Worm (Caenorhabditis elegans) whole organism, midembryonic: ENCODE results near the gene slc-17.8.

Experiments used
- T22C8.4 ChIP-seq: fragments of 200-800 bp; sonication (Bioruptor generic); IDR thresholded peaks from 2 replicates; pipeline ENCODE4 v1.3.6; 2022; ENCODE audit warnings: missing genetic modification characterization, missing compliant biosample characterization
- cog-1 ChIP-seq: sonication (generic microtip); optimal IDR thresholded peaks from 2 replicates; lab custom pipeline; 2016; ENCODE audit warnings: missing genetic modification characterization, missing compliant biosample characterization
- flt-1 ChIP-seq: fragments of 200-800 bp; sonication (Bioruptor generic); IDR thresholded peaks from 2 replicates; pipeline ENCODE4 v1.3.6; 2022; ENCODE audit warnings: missing genetic modification characterization, missing compliant biosample characterization
- klf-2 ChIP-seq: fragments of 200-800 bp; sonication (Bioruptor generic); conservative IDR thresholded peaks from 2 replicates; pipeline ENCODE4 v1.3.6; 2022; ENCODE audit warnings: missing genetic modification reagents, missing genetic modification characterization, missing compliant biosample characterization
- med-1 ChIP-seq: sonication (generic microtip); optimal IDR thresholded peaks from 2 replicates; lab custom pipeline; 2017; ENCODE audit warnings: missing genetic modification characterization, mild to moderate bottlenecking, missing compliant biosample characterization, antibody characterized with exemption, missing genetic modification reagents; ENCODE audit not compliant: insufficient read depth
- ref-1 ChIP-seq: fragments of 200-800 bp; sonication (Bioruptor generic); conservative IDR thresholded peaks from 2 replicates; pipeline ENCODE4 v1.3.6; 2022; ENCODE audit warnings: missing genetic modification reagents, missing genetic modification characterization, missing compliant biosample characterization
- tab-1 ChIP-seq: fragments of 200-800 bp; sonication (Bioruptor generic); IDR thresholded peaks from 2 replicates; pipeline ENCODE4 v1.3.6; 2022; ENCODE audit warnings: missing genetic modification characterization, missing compliant biosample characterization
- ztf-23 ChIP-seq: fragments of 200-800 bp; sonication (Bioruptor generic); IDR thresholded peaks from 2 replicates; pipeline ENCODE4 v1.3.6; 2022; ENCODE audit warnings: missing genetic modification reagents, missing genetic modification characterization, missing compliant biosample characterization
- ztf-29 ChIP-seq: fragments of 200-800 bp; sonication (Bioruptor generic); IDR thresholded peaks from 2 replicates; pipeline ENCODE4 v1.3.6; 2022; ENCODE audit warnings: missing genetic modification reagents, missing genetic modification characterization, missing compliant biosample characterization

The slc-17.8 gene

ce11 chrV:8533916-8534315 is 11.5 kb downstream of the slc-17.8 start:
- TF ChIP-seq flt-1 (GFP tag; lab: Robert Waterston, UW) = no peak
- no peak for TF ChIP-seq tab-1
- no peak for TF ChIP-seq ztf-29 (GFP tag; lab: Robert Waterston, UW)

- TF ChIP-seq flt-1 (GFP tag; lab: Robert Waterston, UW) = peak; percentile 77
These were observed 12.3 kb downstream of the slc-17.8 start, which contains the start of the genes his-8 and his-7 for ce11 chrV:8533067-8533466. his-8 (minus strand) TSS chrV:8533086. his-7 (plus strand) TSS chrV:8533379.

- TF ChIP-seq ref-1 (GFP tag; lab: Robert Waterston, UW) = no peak
- TF ChIP-seq ztf-29 (GFP tag; lab: Robert Waterston, UW) = no peak
- TF ChIP-seq tab-1 = no peak
- TF ChIP-seq flt-1 (GFP tag; lab: Robert Waterston, UW) = no peak
These were observed 16.2 kb downstream of the slc-17.8 start, which contains the start of gene otpl-5 for ce11 chrV:8529219-8529618. otpl-5 (plus strand) TSS chrV:8529519.

- TF ChIP-seq ref-1 (GFP tag; lab: Robert Waterston, UW) = no peak
- TF ChIP-seq flt-1 (GFP tag; lab: Robert Waterston, UW) = no peak
- no peak for TF ChIP-seq ztf-29 (GFP tag; lab: Robert Waterston, UW)
- TF ChIP-seq klf-2 = no peak
- TF ChIP-seq T22C8.4 = no peak
- TF ChIP-seq ztf-23 (GFP tag; lab: Robert Waterston, UW) = no peak
- TF ChIP-seq cog-1 (tag; lab: Kevin White, UChicago) = no peak
- no peak for TF ChIP-seq tab-1
- TF ChIP-seq med-1 (GFP tag; lab: Kevin White, UChicago) = no peak
These were observed 19.6 kb downstream of the slc-17.8 start, which contains the start of gene otpl-6 for ce11 chrV:8525774-8526173. otpl-6 (plus strand) TSS chrV:8526074.

- TF ChIP-seq ztf-29 (GFP tag; lab: Robert Waterston, UW) (no peak), klf-2 (no peak), med-1 (GFP tag; lab: Kevin White, UChicago) (no peak), cog-1 (tag; lab: Kevin White, UChicago) (no peak)
These were observed 24.4 kb downstream of the slc-17.8 start, which contains the start of the genes F45F2.11 and otpl-7 for ce11 chrV:8520846-8521553. F45F2.11 (minus strand) TSS chrV:8520896. otpl-7 (plus strand) TSS chrV:8521503.

ce11 chrV:8518822-8519392 is 26.5 kb downstream of the slc-17.8 start, which contains the start of gene F45F2.10:
F45F2.10 (minus strand) TSS chrV:8518872.
- TF ChIP-seq ref-1 (GFP tag; lab: Robert Waterston, UW) (no peak), flt-1 (GFP tag; lab: Robert Waterston, UW) (no peak), ztf-23 (GFP tag; lab: Robert Waterston, UW) (no peak), klf-2 (no peak), ztf-29 (GFP tag; lab: Robert Waterston, UW) (no peak), cog-1 (tag; lab: Kevin White, UChicago) (no peak), tab-1 (no peak), T22C8.4 (no peak), med-1 (GFP tag; lab: Kevin White, UChicago) (no peak)

- no peak for TF ChIP-seq cog-1 (tag; lab: Kevin White, UChicago)
- TF ChIP-seq ztf-29 (GFP tag; lab: Robert Waterston, UW) = no peak
- no peak for TF ChIP-seq ztf-23 (GFP tag; lab: Robert Waterston, UW)
- no peak for TF ChIP-seq T22C8.4
These were observed 27.1 kb downstream of the slc-17.8 start for ce11 chrV:8518283-8518682.

- TF ChIP-seq med-1 (GFP tag; lab: Kevin White, UChicago) (no peak), ztf-23 (GFP tag; lab: Robert Waterston, UW) (no peak), flt-1 (GFP tag; lab: Robert Waterston, UW) (no peak), ref-1 (GFP tag; lab: Robert Waterston, UW) (no peak), T22C8.4 (no peak), cog-1 (tag; lab: Kevin White, UChicago) (no peak), klf-2 (no peak), tab-1 (no peak), ztf-29 (GFP tag; lab: Robert Waterston, UW) (no peak)
These were observed 27.7 kb downstream of the slc-17.8 start for ce11 chrV:8517711-8518110.

ce11 chrV:8516426-8516825 is 29.0 kb downstream of the slc-17.8 start:
- no peak for TF ChIP-seq cog-1 (tag; lab: Kevin White, UChicago)
- TF ChIP-seq med-1 (GFP tag; lab: Kevin White, UChicago) = no peak
- no peak for TF ChIP-seq T22C8.4
- no peak for TF ChIP-seq tab-1
- no peak for TF ChIP-seq ref-1 (GFP tag; lab: Robert Waterston, UW)
- TF ChIP-seq ztf-23 (GFP tag; lab: Robert Waterston, UW) = no peak
- no peak for TF ChIP-seq flt-1 (GFP tag; lab: Robert Waterston, UW)
- TF ChIP-seq klf-2 = no peak
- TF ChIP-seq ztf-29 (GFP tag; lab: Robert Waterston, UW) = no peak

- TF ChIP-seq T22C8.4 (no peak), ztf-29 (GFP tag; lab: Robert Waterston, UW) (no peak), med-1 (GFP tag; lab: Kevin White, UChicago) (no peak), cog-1 (tag; lab: Kevin White, UChicago) (no peak), ref-1 (GFP tag; lab: Robert Waterston, UW) (no peak), klf-2 (no peak)
These were observed 32.0 kb downstream of the slc-17.8 start, which contains the start of gene F45F2.9 for ce11 chrV:8513361-8513760. F45F2.9 (minus strand) TSS chrV:8513461.
